ENCODE assay signal across 5 fruit fly cellular contexts in the genomic region with DNA sequence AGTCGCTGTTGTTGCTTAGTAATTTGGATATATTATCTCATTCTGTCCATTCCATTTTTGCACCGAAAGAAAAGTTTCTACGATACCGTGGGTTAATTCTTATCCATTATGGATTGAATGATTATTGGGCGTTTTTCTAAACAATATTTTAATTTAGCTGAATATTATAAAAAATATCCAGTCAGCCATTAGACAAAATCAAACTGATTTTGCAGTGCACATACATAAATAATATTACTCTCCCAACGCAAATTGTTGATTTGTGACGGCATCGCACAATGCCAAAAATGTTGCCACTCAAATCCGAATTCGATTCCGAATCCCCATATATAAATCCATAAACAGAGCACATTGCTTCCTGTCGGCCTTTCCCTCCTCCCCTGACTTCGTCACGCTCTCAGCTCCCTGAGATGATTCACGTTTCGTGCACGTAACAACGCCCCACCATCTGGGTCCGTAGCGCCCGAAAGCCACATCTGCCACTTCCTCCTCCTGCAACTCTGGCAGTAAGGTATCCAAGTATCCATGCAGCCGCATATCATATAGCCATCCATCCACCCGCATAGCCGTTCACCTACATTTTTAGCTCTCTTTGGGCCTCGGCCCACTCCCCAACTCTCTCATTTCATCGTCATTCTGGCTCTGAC.
TF ChIP-seq lines count a peak whose summit lies in the region.

No protein-coding gene starts in this region.

- TF ChIP-seq CTCF in whole organism, embryonic (GFP tag; optimal IDR thresholded peaks at IDR 0.05; lab: Kevin White, UChicago) = no peak

TF ChIP-seq in whole organism, adult, 20 proteins besides CTCF, POLR2A, EP300 and RAD21:
- TF ChIP-seq CG14711 (tag; optimal IDR thresholded peaks at IDR 0.05; lab: Kevin White, UChicago) (peak; percentile 47), tj (GFP tag; optimal IDR thresholded peaks at IDR 0.05; lab: Kevin White, UChicago) (no peak), CG33017 (tag; optimal IDR thresholded peaks at IDR 0.05; lab: Kevin White, UChicago) (peak; percentile 27), toe (GFP tag; optimal IDR thresholded peaks at IDR 0.05; lab: Kevin White, UChicago) (no peak)

TF ChIP-seq in whole organism, embryonic, 481 proteins besides CTCF, POLR2A, EP300 and RAD21 (continues in another document):
- TF ChIP-seq CG12299 (tag; optimal IDR thresholded peaks at IDR 0.05; lab: Kevin White, UChicago) = peak; percentile 16
- peak; percentile 66 for TF ChIP-seq CG10366 (GFP tag; IDR thresholded peaks at IDR 0.05; lab: Robert Waterston, UW)
- peak; percentile 48 for TF ChIP-seq Mad (GFP tag; optimal IDR thresholded peaks at IDR 0.05; lab: Kevin White, UChicago)
- TF ChIP-seq sc (optimal IDR thresholded peaks at IDR 0.05; lab: Kevin White, UChicago) = no peak
- no peak for TF ChIP-seq sc (GFP tag; optimal IDR thresholded peaks at IDR 0.05; lab: Kevin White, UChicago)
- TF ChIP-seq ci (GFP tag; IDR thresholded peaks at IDR 0.05; lab: Robert Waterston, UW) = peak; percentile 52; the same call in 2 of the 3 replicates
- peak; percentile 75 for TF ChIP-seq CG30403 (GFP tag; optimal IDR thresholded peaks at IDR 0.05; lab: Kevin White, UChicago)
- TF ChIP-seq HLH4C (GFP tag; IDR thresholded peaks at IDR 0.05; lab: Robert Waterston, UW; ENCODE audit: partially characterized antibody) = 0 out of 3 replicates have a peak, but pooled peaks have one; percentile 11
- peak; percentile 5 for TF ChIP-seq CG18764 (GFP tag; optimal IDR thresholded peaks at IDR 0.05; lab: Kevin White, UChicago)
- TF ChIP-seq CG2116 (GFP tag; optimal IDR thresholded peaks at IDR 0.05; lab: Kevin White, UChicago) = peak; percentile 36
- peak; percentile 30 for TF ChIP-seq shn (GFP tag; optimal IDR thresholded peaks at IDR 0.05; lab: Kevin White, UChicago)
- peak; percentile 33 for TF ChIP-seq CG12942 (GFP tag; optimal IDR thresholded peaks at IDR 0.05; lab: Kevin White, UChicago)
- no peak for TF ChIP-seq nau (GFP tag; optimal IDR thresholded peaks at IDR 0.05; lab: Kevin White, UChicago)
- peak; percentile 52; the same call in 1 of the 2 replicates for TF ChIP-seq cas (GFP tag; IDR thresholded peaks at IDR 0.05; lab: Robert Waterston, UW)
- peak; percentile 24 for TF ChIP-seq sug (tag; optimal IDR thresholded peaks at IDR 0.05; lab: Kevin White, UChicago)
- no peak for TF ChIP-seq CG31388 (GFP tag; optimal IDR thresholded peaks at IDR 0.05; lab: Kevin White, UChicago)
- TF ChIP-seq run (tag; optimal IDR thresholded peaks at IDR 0.05; lab: Kevin White, UChicago) = no peak
- peak; percentile 37 for TF ChIP-seq phol (tag; optimal IDR thresholded peaks at IDR 0.05; lab: Kevin White, UChicago)
- TF ChIP-seq D19A (tag; optimal IDR thresholded peaks at IDR 0.05; lab: Kevin White, UChicago) = peak; percentile 12

TF ChIP-seq in whole organism, prepupa, 60 proteins besides CTCF, POLR2A, EP300 and RAD21 (continues in another document):
- TF ChIP-seq OdsH (GFP tag; optimal IDR thresholded peaks at IDR 0.05; lab: Kevin White, UChicago) (peak; percentile 64), Eip75B (GFP tag; optimal IDR thresholded peaks at IDR 0.05; lab: Kevin White, UChicago) (peak; percentile 34), CG31627 (GFP tag; optimal IDR thresholded peaks at IDR 0.05; lab: Kevin White, UChicago) (peak; percentile 60), CG6163 (GFP tag; IDR thresholded peaks at IDR 0.05; lab: Robert Waterston, UW) (peak; percentile 65), Met (GFP tag; optimal IDR thresholded peaks at IDR 0.05; lab: Kevin White, UChicago) (peak; percentile 70), CG4318 (GFP tag; optimal IDR thresholded peaks at IDR 0.05; lab: Kevin White, UChicago) (no peak), CG8319 (GFP tag; optimal IDR thresholded peaks at IDR 0.05; lab: Kevin White, UChicago) (no peak), CG34406 (GFP tag; optimal IDR thresholded peaks at IDR 0.05; lab: Kevin White, UChicago) (peak; percentile 24), Sox15 (GFP tag; optimal IDR thresholded peaks at IDR 0.05; lab: Kevin White, UChicago) (no peak), acj6 (GFP tag; optimal IDR thresholded peaks at IDR 0.05; lab: Kevin White, UChicago) (peak; percentile 71), ss (GFP tag; optimal IDR thresholded peaks at IDR 0.05; lab: Kevin White, UChicago) (peak; percentile 3 to 31), CG8632 (GFP tag; optimal IDR thresholded peaks at IDR 0.05; lab: Kevin White, UChicago) (peak; percentile 47), CG6792 (GFP tag; optimal IDR thresholded peaks at IDR 0.05; lab: Kevin White, UChicago) (peak; percentile 47), cyc (GFP tag; optimal IDR thresholded peaks at IDR 0.05; lab: Kevin White, UChicago) (peak; percentile 49), net (GFP tag; optimal IDR thresholded peaks at IDR 0.05; lab: Kevin White, UChicago) (peak; percentile 69), lz (GFP tag; optimal IDR thresholded peaks at IDR 0.05; lab: Kevin White, UChicago) (peak; percentile 49), CG3032 (tag; optimal IDR thresholded peaks at IDR 0.05; lab: Kevin White, UChicago) (peak; percentile 15), spab (GFP tag; optimal IDR thresholded peaks at IDR 0.05; lab: Kevin White, UChicago) (peak; percentile 16), CG11294 (GFP tag; IDR thresholded peaks at IDR 0.05; lab: Robert Waterston, UW) (peak; percentile 52; the same call in 1 of the 2 replicates), topi (GFP tag; optimal IDR thresholded peaks at IDR 0.05; lab: Kevin White, UChicago) (peak; percentile 57)

TF ChIP-seq in whole organism, pupa, 21 proteins besides CTCF, POLR2A, EP300 and RAD21:
- TF ChIP-seq gl (tag; optimal IDR thresholded peaks at IDR 0.05; lab: Kevin White, UChicago) (no peak), CG4496 (GFP tag; IDR thresholded peaks at IDR 0.05; lab: Robert Waterston, UW) (peak; percentile 81; the same call in 2 of the 3 replicates), CG14655 (GFP tag; optimal IDR thresholded peaks at IDR 0.05; lab: Kevin White, UChicago) (no peak), CG12605 (GFP tag; IDR thresholded peaks at IDR 0.05; lab: Robert Waterston, UW) (peak; percentile 58), Ets98B (GFP tag; IDR thresholded peaks at IDR 0.05; lab: Robert Waterston, UW) (peak; percentile 78), CG32121 (GFP tag; IDR thresholded peaks at IDR 0.05; lab: Robert Waterston, UW) (peak; percentile 74), Pif1A (GFP tag; optimal IDR thresholded peaks at IDR 0.05; lab: Kevin White, UChicago) (peak; percentile 60), CG34367 (tag; optimal IDR thresholded peaks at IDR 0.05; lab: Kevin White, UChicago) (peak; percentile 5), CG8301 (tag; optimal IDR thresholded peaks at IDR 0.05; lab: Kevin White, UChicago) (peak; percentile 61), CG15710 (tag; optimal IDR thresholded peaks at IDR 0.05; lab: Kevin White, UChicago) (peak; percentile 21), CG17806 (tag; optimal IDR thresholded peaks at IDR 0.05; lab: Kevin White, UChicago) (peak; percentile 47), CG8159 (tag; optimal IDR thresholded peaks at IDR 0.05; lab: Kevin White, UChicago) (peak; percentile 44), fd96Ca (GFP tag; IDR thresholded peaks at IDR 0.05; lab: Robert Waterston, UW) (no peak), EcR (GFP tag; optimal IDR thresholded peaks at IDR 0.05; lab: Kevin White, UChicago) (no peak), CG9948 (tag; optimal IDR thresholded peaks at IDR 0.05; lab: Kevin White, UChicago) (no peak), CG13204 (GFP tag; optimal IDR thresholded peaks at IDR 0.05; lab: Kevin White, UChicago) (peak; percentile 27), D1 (tag; optimal IDR thresholded peaks at IDR 0.05; lab: Kevin White, UChicago) (peak; percentile 62), rn (GFP tag; IDR thresholded peaks at IDR 0.05; lab: Robert Waterston, UW) (peak; percentile 45), CG10348 (GFP tag; IDR thresholded peaks at IDR 0.05; lab: Robert Waterston, UW) (no peak), Snoo (tag; optimal IDR thresholded peaks at IDR 0.05; lab: Kevin White, UChicago) (peak; percentile 14), Pif1B (GFP tag; optimal IDR thresholded peaks at IDR 0.05; lab: Kevin White, UChicago) (peak; percentile 41)
TF ChIP-seq in whole organism, pupa: peak in this region for 15.

TF ChIP-seq in whole organism, wandering third instar larva, 38 proteins besides CTCF, POLR2A, EP300 and RAD21:
- TF ChIP-seq Mio (GFP tag; optimal IDR thresholded peaks at IDR 0.05; lab: Kevin White, UChicago) (no peak), sv (GFP tag; optimal IDR thresholded peaks at IDR 0.05; lab: Kevin White, UChicago) (peak; percentile 53), ey (GFP tag; optimal IDR thresholded peaks at IDR 0.05; lab: Kevin White, UChicago) (peak; percentile 61), dmrt93B (GFP tag; optimal IDR thresholded peaks at IDR 0.05; lab: Kevin White, UChicago) (peak; percentile 19), Hr83 (GFP tag; optimal IDR thresholded peaks at IDR 0.05; lab: Kevin White, UChicago; ENCODE audit: poor library complexity, severe bottlenecking) (no peak), CG9705 (GFP tag; optimal IDR thresholded peaks at IDR 0.05; lab: Kevin White, UChicago) (no peak), foxo (GFP tag; optimal IDR thresholded peaks at IDR 0.05; lab: Kevin White, UChicago) (peak in 1 of 2 experiments; percentile 68), br (GFP tag; optimal IDR thresholded peaks at IDR 0.05; lab: Kevin White, UChicago) (peak; percentile 47), rgr (GFP tag; optimal IDR thresholded peaks at IDR 0.05; lab: Kevin White, UChicago) (peak; percentile 77), woc (GFP tag; optimal IDR thresholded peaks at IDR 0.05; lab: Kevin White, UChicago) (peak; percentile 31), brk (GFP tag; optimal IDR thresholded peaks at IDR 0.05; lab: Kevin White, UChicago) (peak; percentile 38), tai (GFP tag; optimal IDR thresholded peaks at IDR 0.05; lab: Kevin White, UChicago) (no peak), HLH106 (tag; optimal IDR thresholded peaks at IDR 0.05; lab: Kevin White, UChicago) (peak; percentile 64), Sp1 (GFP tag; optimal IDR thresholded peaks at IDR 0.05; lab: Kevin White, UChicago) (peak; percentile 41), h (GFP tag; optimal IDR thresholded peaks at IDR 0.05; lab: Kevin White, UChicago) (peak; percentile 73), OdsH (GFP tag; optimal IDR thresholded peaks at IDR 0.05; lab: Kevin White, UChicago) (peak; percentile 66), fru (GFP tag; optimal IDR thresholded peaks at IDR 0.05; lab: Kevin White, UChicago) (peak; percentile 62)
